Fruit fly (Drosophila melanogaster) whole organism, embryonic: ENCODE data around the gene Utx.

ENCODE experiments used
- ATbp ChIP-seq: fragments of 200-800 bp; sonication (Bioruptor generic); optimal IDR thresholded peaks from 2 replicates; lab custom pipeline; 2017; ENCODE audit warnings: missing biosample characterization, mild to moderate bottlenecking, missing genetic modification characterization, missing genetic modification reagents
- CG10147 ChIP-seq: fragments of 200-800 bp; sonication (Bioruptor generic); optimal IDR thresholded peaks from 2 replicates; lab custom pipeline; 2019; ENCODE audit warnings: missing biosample characterization, mild to moderate bottlenecking, missing genetic modification characterization, moderate library complexity
- CG10209 ChIP-seq: fragments of 200-800 bp; sonication (Bioruptor generic); optimal IDR thresholded peaks from 3 replicates; lab custom pipeline; 2017; ENCODE audit warnings: missing biosample characterization, mild to moderate bottlenecking, missing genetic modification characterization, missing genetic modification reagents
- CG10654 ChIP-seq: fragments of 200-800 bp; sonication (Bioruptor generic); optimal IDR thresholded peaks from 2 replicates; lab custom pipeline; 2016; ENCODE audit warnings: missing biosample characterization, missing genetic modification characterization
- CG1233 ChIP-seq: fragments of 200-800 bp; sonication (Bioruptor generic); optimal IDR thresholded peaks from 4 replicates; lab custom pipeline; 2018; ENCODE audit warnings: missing biosample characterization, mild to moderate bottlenecking, missing genetic modification characterization
- CG13424 ChIP-seq: fragments of 200-800 bp; sonication (Bioruptor generic); optimal IDR thresholded peaks from 2 replicates; lab custom pipeline; 2019; ENCODE audit warnings: missing biosample characterization, mild to moderate bottlenecking, missing genetic modification characterization, moderate library complexity
- CG14050 ChIP-seq: fragments of 200-800 bp; sonication (Bioruptor generic); IDR thresholded peaks from 3 replicates; pipeline ENCODE4 v1.3.6; 2022; ENCODE audit warnings: missing biosample characterization, missing genetic modification characterization
- CG15269 ChIP-seq: fragments of 200-800 bp; sonication (Bioruptor generic); optimal IDR thresholded peaks from 2 replicates; lab custom pipeline; 2018; ENCODE audit warnings: missing biosample characterization, mild to moderate bottlenecking, missing genetic modification characterization, moderate library complexity
- CG1529 ChIP-seq: fragments of 200-800 bp; sonication (Bioruptor generic); optimal IDR thresholded peaks from 3 replicates; lab custom pipeline; 2018; ENCODE audit warnings: missing biosample characterization, missing genetic modification characterization
- CG17568 ChIP-seq: fragments of 200-800 bp; sonication (Bioruptor generic); optimal IDR thresholded peaks from 2 replicates; lab custom pipeline; 2018; ENCODE audit warnings: missing biosample characterization, mild to moderate bottlenecking, missing genetic modification characterization, moderate library complexity
- CG2116 ChIP-seq: fragments of 200-800 bp; sonication (Bioruptor generic); optimal IDR thresholded peaks from 3 replicates; lab custom pipeline; 2018; ENCODE audit warnings: missing biosample characterization, mild to moderate bottlenecking, missing genetic modification characterization
- CG31365 ChIP-seq: fragments of 200-800 bp; sonication (Bioruptor generic); optimal IDR thresholded peaks from 2 replicates; lab custom pipeline; 2018; ENCODE audit warnings: missing biosample characterization, mild to moderate bottlenecking, missing genetic modification characterization
- CG32767 ChIP-seq: fragments of 200-800 bp; sonication (Bioruptor generic); IDR thresholded peaks from 2 replicates; pipeline ENCODE4 v1.3.6; 2022; ENCODE audit warnings: missing biosample characterization, missing genetic modification characterization
- CG5245 ChIP-seq: fragments of 200-800 bp; sonication (Bioruptor generic); optimal IDR thresholded peaks from 3 replicates; lab custom pipeline; 2016; ENCODE audit warnings: missing biosample characterization, missing genetic modification characterization
- CG6272 ChIP-seq: fragments of 200-800 bp; sonication (Bioruptor generic); IDR thresholded peaks from 2 replicates; pipeline ENCODE4 v1.3.6; 2022; ENCODE audit warnings: missing biosample characterization, missing genetic modification characterization
- CG9727 ChIP-seq: fragments of 200-800 bp; sonication (Bioruptor generic); optimal IDR thresholded peaks from 3 replicates; lab custom pipeline; 2017; ENCODE audit warnings: missing biosample characterization, mild to moderate bottlenecking, missing genetic modification characterization
- CTCF ChIP-seq: fragments of 200-800 bp; sonication (Bioruptor generic); optimal IDR thresholded peaks from 2 replicates; lab custom pipeline; 2017; ENCODE audit warnings: missing biosample characterization, mild to moderate bottlenecking, missing genetic modification characterization, moderate library complexity
- D ChIP-seq, 2 experiments: fragments of 200-800 bp in 1 of 2; fragments of >200 bp in 1 of 2; sonication (Bioruptor generic) in 1 of 2; optimal IDR thresholded peaks; 2 replicates in 1 of 2; 3 replicates in 1 of 2; lab custom pipeline; 2017; ENCODE audit warnings: mild to moderate bottlenecking in 1 of 2, missing biosample characterization in 1 of 2, missing genetic modification characterization in 1 of 2, missing genetic modification reagents in 1 of 2
- Dbx ChIP-seq: fragments of 200-800 bp; sonication (Bioruptor generic); IDR thresholded peaks from 3 replicates; pipeline ENCODE4 v1.3.6; 2022; ENCODE audit warnings: missing biosample characterization, missing genetic modification characterization
- Deaf1 ChIP-seq: fragments of 200-800 bp; optimal IDR thresholded peaks from 3 replicates; lab custom pipeline; 2019; ENCODE audit warnings: missing biosample characterization, mild to moderate bottlenecking, missing genetic modification characterization, moderate library complexity
- Dp ChIP-seq: fragments of 200-800 bp; sonication (Bioruptor generic); optimal IDR thresholded peaks from 2 replicates; lab custom pipeline; 2018; ENCODE audit warnings: missing biosample characterization, mild to moderate bottlenecking, missing genetic modification characterization, moderate library complexity
- Elba2 ChIP-seq: fragments of 200-800 bp; sonication (Bioruptor generic); optimal IDR thresholded peaks from 3 replicates; lab custom pipeline; 2016; ENCODE audit warnings: missing biosample characterization, missing genetic modification characterization
- Lim3 ChIP-seq: fragments of 200-800 bp; sonication (Bioruptor generic); IDR thresholded peaks from 2 replicates; pipeline ENCODE4 v1.3.6; 2022; ENCODE audit warnings: missing biosample characterization, missing genetic modification characterization
- MESR4 ChIP-seq: fragments of 200-800 bp; sonication (Bioruptor generic); optimal IDR thresholded peaks from 2 replicates; lab custom pipeline; 2018; ENCODE audit warnings: missing biosample characterization, mild to moderate bottlenecking, missing genetic modification characterization, moderate library complexity
- Nf-YC ChIP-seq: fragments of 200-800 bp; optimal IDR thresholded peaks from 3 replicates; lab custom pipeline; 2019; ENCODE audit warnings: missing biosample characterization, mild to moderate bottlenecking, missing genetic modification characterization, moderate library complexity
- Optix ChIP-seq: fragments of 200-800 bp; sonication (Bioruptor generic); IDR thresholded peaks from 3 replicates; pipeline ENCODE4 v1.3.6; 2022; ENCODE audit warnings: missing biosample characterization, missing genetic modification characterization
- Poxn ChIP-seq: fragments of 200-800 bp; sonication (Bioruptor generic); IDR thresholded peaks from 2 replicates; pipeline ENCODE4 v1.3.6; 2022; ENCODE audit warnings: missing biosample characterization, missing genetic modification characterization
- Scr ChIP-seq: fragments of 200-800 bp; sonication (Bioruptor generic); IDR thresholded peaks from 2 replicates; pipeline ENCODE4 v1.3.6; 2022; ENCODE audit warnings: missing biosample characterization, missing genetic modification characterization; ENCODE audit not compliant: partially characterized antibody
- Taf1 ChIP-seq: fragments of 200-800 bp; sonication (Bioruptor generic); IDR thresholded peaks from 2 replicates; pipeline ENCODE4 v1.3.6; 2022; ENCODE audit warnings: missing biosample characterization, missing genetic modification characterization
- cg ChIP-seq: fragments of 200-800 bp; sonication (Bioruptor generic); optimal IDR thresholded peaks from 3 replicates; lab custom pipeline; 2019; ENCODE audit warnings: missing biosample characterization, mild to moderate bottlenecking, missing genetic modification characterization, moderate library complexity
- chinmo ChIP-seq: fragments of 200-800 bp; sonication (Bioruptor generic); IDR thresholded peaks from 4 replicates; pipeline ENCODE4 v1.3.6; 2022; ENCODE audit warnings: missing biosample characterization, missing genetic modification characterization; ENCODE audit not compliant: partially characterized antibody
- dysf ChIP-seq: fragments of 200-800 bp; sonication (Bioruptor generic); IDR thresholded peaks from 3 replicates; pipeline ENCODE4 v1.3.6; 2022; ENCODE audit warnings: missing biosample characterization, missing genetic modification characterization
- emc ChIP-seq: fragments of 200-800 bp; sonication (Bioruptor generic); optimal IDR thresholded peaks from 2 replicates; lab custom pipeline; 2016; ENCODE audit warnings: missing biosample characterization, missing genetic modification characterization
- fd96Cb ChIP-seq: fragments of 200-800 bp; sonication (Bioruptor generic); optimal IDR thresholded peaks from 2 replicates; lab custom pipeline; 2018; ENCODE audit warnings: missing biosample characterization, mild to moderate bottlenecking, missing genetic modification characterization, moderate library complexity
- fu2 ChIP-seq: fragments of 200-800 bp; sonication (Bioruptor generic); optimal IDR thresholded peaks from 2 replicates; lab custom pipeline; 2016; ENCODE audit warnings: missing biosample characterization, missing genetic modification characterization
- kah ChIP-seq: fragments of 200-800 bp; sonication (Bioruptor generic); optimal IDR thresholded peaks from 2 replicates; lab custom pipeline; 2018; ENCODE audit warnings: missing biosample characterization, mild to moderate bottlenecking, missing genetic modification characterization
- kay ChIP-seq: fragments of 200-800 bp; sonication (Bioruptor generic); optimal IDR thresholded peaks from 2 replicates; lab custom pipeline; 2016; ENCODE audit warnings: missing biosample characterization, missing genetic modification characterization
- klu ChIP-seq: fragments of 200-800 bp; sonication (Bioruptor generic); IDR thresholded peaks from 2 replicates; pipeline ENCODE4 v1.3.6; 2022; ENCODE audit warnings: missing biosample characterization, missing genetic modification characterization
- lola ChIP-seq, 3 experiments: fragments of >200 bp in 2 of 3; fragments of 200-800 bp in 1 of 3; sonication (Bioruptor generic) in 1 of 3; optimal IDR thresholded peaks; 2 replicates each; lab custom pipeline; 2017 to 2019; ENCODE audit warnings: missing biosample characterization in 3 of 3, missing genetic modification characterization in 3 of 3, mild to moderate bottlenecking in 1 of 3, moderate library complexity in 1 of 3
- nom ChIP-seq: fragments of 200-800 bp; sonication (Bioruptor generic); optimal IDR thresholded peaks from 2 replicates; lab custom pipeline; 2017; ENCODE audit warnings: missing biosample characterization, missing genetic modification characterization, mild to moderate bottlenecking, moderate library complexity, missing genetic modification reagents
- otp ChIP-seq: fragments of 200-800 bp; sonication (Bioruptor generic); IDR thresholded peaks from 3 replicates; pipeline ENCODE4, ENCODE4 v1.3.6; 2022; ENCODE audit warnings: missing biosample characterization, missing genetic modification characterization
- pan ChIP-seq, 4 experiments: fragments of >200 bp in 3 of 4; fragments of 200-800 bp in 1 of 4; sonication (Bioruptor generic) in 1 of 4; optimal IDR thresholded peaks in 3 of 4; IDR thresholded peaks in 1 of 4; 2 replicates each; pipeline versions ENCODE4 v1.3.6 to Lab custom; 2017 to 2022; ENCODE audit warnings: missing biosample characterization in 2 of 4, missing genetic modification characterization in 2 of 4, mixed read lengths in 1 of 4
- peb ChIP-seq: fragments of 200-800 bp; sonication (Bioruptor generic); IDR thresholded peaks from 2 replicates; pipeline ENCODE4 v1.3.6; 2022; ENCODE audit warnings: missing biosample characterization, missing genetic modification characterization
- sd ChIP-seq: fragments of 200-800 bp; sonication (Bioruptor generic); optimal IDR thresholded peaks from 3 replicates; lab custom pipeline; 2018; ENCODE audit warnings: missing biosample characterization, mild to moderate bottlenecking, missing genetic modification characterization, moderate library complexity
- sima ChIP-seq: fragments of 200-800 bp; sonication (Bioruptor generic); optimal IDR thresholded peaks from 2 replicates; lab custom pipeline; 2016; ENCODE audit warnings: missing biosample characterization, missing genetic modification characterization
- sna ChIP-seq: fragments of 200-800 bp; sonication (Bioruptor generic); IDR thresholded peaks from 2 replicates; pipeline ENCODE4 v1.3.6; 2022; ENCODE audit warnings: missing biosample characterization, missing genetic modification characterization; ENCODE audit not compliant: partially characterized antibody
- tna ChIP-seq: fragments of 200-800 bp; sonication (Bioruptor generic); IDR thresholded peaks from 2 replicates; pipeline ENCODE4 v1.3.6; 2022; ENCODE audit warnings: missing biosample characterization, missing genetic modification characterization; ENCODE audit not compliant: partially characterized antibody
- vfl ChIP-seq: fragments of 200-800 bp; sonication (Bioruptor generic); optimal IDR thresholded peaks from 2 replicates; lab custom pipeline; 2016; ENCODE audit warnings: missing biosample characterization, missing genetic modification characterization
- yki ChIP-seq: fragments of >200 bp; optimal IDR thresholded peaks from 3 replicates; lab custom pipeline; 2018

Utx gene

DNA sequence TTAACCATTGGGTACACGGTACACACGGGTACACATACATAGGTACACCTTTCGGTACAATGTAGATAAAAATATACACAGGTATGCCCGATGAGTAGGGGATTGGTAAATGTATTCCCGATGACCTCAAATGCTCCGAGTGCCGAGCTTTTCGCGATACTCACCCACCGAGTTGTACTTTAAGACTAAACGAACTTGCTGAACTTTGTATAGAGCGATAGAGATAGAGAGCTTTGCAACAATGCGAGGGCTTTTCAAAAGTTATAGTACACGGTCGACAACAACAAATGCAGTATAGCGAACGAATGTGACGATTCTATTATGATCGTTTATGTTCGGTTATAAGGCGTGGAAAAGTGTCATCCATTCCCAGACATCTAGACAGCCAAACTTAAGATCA is 43.0 kb upstream of the Utx start (continued):
- TF ChIP-seq Taf1 (GFP tag; lab: Robert Waterston, UW) (no peak), D (optimal IDR thresholded peaks at IDR 0.05; lab: Kevin White, UChicago) (no peak), D (GFP tag; optimal IDR thresholded peaks at IDR 0.05; lab: Kevin White, UChicago) (no peak), CG6272 (GFP tag; lab: Robert Waterston, UW) (no peak), CG17568 (no peak), CG10209 (GFP tag; lab: Kevin White, UChicago) (no peak), Scr (no peak), sd (tag; lab: Kevin White, UChicago) (peak; percentile 89), cg (GFP tag; lab: Kevin White, UChicago) (peak; percentile 36), Lim3 (GFP tag; lab: Robert Waterston, UW) (no peak), Poxn (GFP tag; lab: Robert Waterston, UW) (no peak), CG31365 (tag; lab: Kevin White, UChicago) (peak; percentile 17), kay (GFP tag; lab: Kevin White, UChicago) (no peak), CG32767 (GFP tag; lab: Robert Waterston, UW) (0 out of 2 replicates have a peak, but pooled peaks have one; percentile 19), CG2116 (no peak), Dp (GFP tag; lab: Kevin White, UChicago) (peak; percentile 19), vfl (GFP tag; lab: Kevin White, UChicago) (no peak), Deaf1 (tag; lab: Kevin White, UChicago) (peak; percentile 94), CTCF (GFP tag; lab: Kevin White, UChicago) (peak; percentile 30), chinmo (peak; percentile 89; the same call in 2 of the 4 replicates), Nf-YC (tag; lab: Kevin White, UChicago) (peak; percentile 5), nom (GFP tag; lab: Kevin White, UChicago) (peak; percentile 69)

DNA sequence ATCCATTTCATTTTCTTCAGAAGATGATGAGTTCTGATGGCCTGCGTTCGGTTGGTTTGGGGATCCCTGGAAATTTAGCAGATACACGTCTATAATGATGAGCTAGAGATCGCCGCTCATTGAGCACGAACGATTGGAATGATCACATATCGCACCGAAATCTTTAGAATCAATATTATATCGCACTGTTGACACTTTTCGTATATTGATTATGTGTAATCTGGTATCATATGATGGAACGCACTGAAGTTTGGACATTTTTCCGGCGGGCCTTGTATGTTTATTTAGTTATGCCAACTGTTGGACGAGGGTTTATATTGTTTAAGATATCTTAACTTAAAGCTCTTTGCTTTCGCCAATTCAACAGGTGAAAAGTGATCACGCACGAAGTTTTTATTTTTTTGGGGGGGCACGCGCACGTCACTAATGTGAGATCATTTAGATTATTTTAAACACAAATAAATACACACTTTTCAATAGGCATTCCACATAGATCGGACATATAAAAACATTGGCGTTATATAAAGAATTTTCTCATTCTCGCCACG is 42.5 kb upstream of the Utx start:
- TF ChIP-seq Dbx (peak; percentile 43; the same call in 1 of the 3 replicates), peb (GFP tag; lab: Robert Waterston, UW) (no peak), CG10147 (GFP tag; lab: Kevin White, UChicago) (no peak), CG15269 (no peak), cg (GFP tag; lab: Kevin White, UChicago) (no peak), sima (GFP tag; lab: Kevin White, UChicago) (no peak), sna (GFP tag; lab: Robert Waterston, UW) (no peak; the same call in none of the 2 replicates), Optix (GFP tag; lab: Robert Waterston, UW) (no peak), tna (GFP tag; lab: Robert Waterston, UW) (peak; percentile 57), CG10654 (GFP tag; lab: Kevin White, UChicago) (no peak), CG5245 (GFP tag; lab: Kevin White, UChicago) (no peak), klu (no peak), fu2 (GFP tag; lab: Kevin White, UChicago) (no peak), Elba2 (GFP tag; lab: Kevin White, UChicago) (no peak), Dp (GFP tag; lab: Kevin White, UChicago) (no peak), ATbp (no peak), yki (lab: Kevin White, UChicago) (no peak), CG1529 (GFP tag; lab: Kevin White, UChicago) (no peak), dysf (GFP tag; lab: Robert Waterston, UW) (no peak), kay (GFP tag; lab: Kevin White, UChicago) (no peak), CG9727 (GFP tag; lab: Kevin White, UChicago) (peak; percentile 17), CG14050 (GFP tag; lab: Robert Waterston, UW) (no peak), pan (optimal IDR thresholded peaks at IDR 0.05; lab: Kevin White, UChicago) (no peak), pan (GFP tag; optimal IDR thresholded peaks at IDR 0.05 in 1 of 2, IDR thresholded peaks at IDR 0.05 in 1 of 2) (no peak), fd96Cb (tag; lab: Kevin White, UChicago) (no peak), CG13424 (tag; lab: Kevin White, UChicago) (peak; percentile 8), otp (GFP tag; lab: Robert Waterston, UW) (no peak), emc (GFP tag; lab: Kevin White, UChicago) (no peak), kah (GFP tag; lab: Kevin White, UChicago) (peak; percentile 72), lola (GFP tag; optimal IDR thresholded peaks at IDR 0.05; lab: Kevin White, UChicago) (no peak), CG1233 (no peak), MESR4 (GFP tag; lab: Kevin White, UChicago) (no peak)
